Worm (Caenorhabditis elegans) whole organism, L2 larva: Measurements from ENCODE around the gene cutl-24.

Experiments used
- aly-2 ChIP-seq: fragments of 150-350 bp; optimal IDR thresholded peaks from 2 replicates; lab custom pipeline; 2014; ENCODE audit warnings: missing biosample characterization, missing genetic modification characterization
- nhr-6 ChIP-seq: fragments of 150-350 bp; optimal IDR thresholded peaks from 2 replicates; lab custom pipeline; 2014; ENCODE audit warnings: missing biosample characterization, missing genetic modification characterization

DNA sequence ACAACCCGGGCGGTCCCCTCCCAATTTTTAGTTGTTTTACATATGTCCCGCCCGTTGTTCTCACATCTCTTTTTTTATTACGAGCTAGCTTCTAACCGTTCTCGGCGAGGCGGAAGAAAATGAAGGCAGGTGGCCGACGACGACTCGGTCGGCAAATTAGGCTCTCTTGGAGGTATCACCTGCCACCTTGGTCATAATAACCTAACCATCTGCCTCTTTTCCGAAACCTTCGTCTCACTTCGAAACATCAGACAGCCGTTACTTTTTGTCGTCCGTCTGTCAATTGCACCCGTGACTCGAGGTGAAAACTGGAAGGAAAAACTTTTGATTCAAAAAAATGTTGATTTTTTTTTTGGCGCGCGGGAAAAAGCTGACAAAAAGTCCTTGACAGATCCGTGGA lies 12.6 kb downstream of the cutl-24 start:
- TF ChIP-seq aly-2 (tag; lab: Kevin White, UChicago) (no peak), nhr-6 (tag; lab: Kevin White, UChicago) (no peak)
